Worm (Caenorhabditis elegans): Measurements from ENCODE around the gene Y32F6B.1.

DNA sequence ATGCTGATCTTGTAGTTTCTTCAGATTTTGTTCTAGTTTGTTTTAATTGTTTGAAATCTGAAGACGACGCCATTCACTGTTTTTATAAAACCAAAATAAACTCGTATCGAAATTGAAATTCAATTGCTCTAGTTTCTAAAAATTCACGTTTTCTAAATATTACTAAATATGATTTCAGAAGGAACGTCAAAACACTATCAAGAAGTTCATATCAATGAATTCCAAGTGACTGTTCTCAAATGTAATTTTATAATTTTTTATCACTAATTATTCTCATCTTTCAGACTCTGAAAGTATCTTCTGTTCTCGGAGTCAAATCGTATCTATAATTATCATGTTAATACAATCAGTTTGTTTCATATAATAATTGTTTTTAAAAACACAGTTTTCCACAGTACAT lies 43.8 kb downstream of the Y32F6B.1 start, which contains the start of gene snf-10:
- TF ChIP-seq pha-4 (tag; optimal IDR thresholded peaks at IDR 0.05) (no peak), fkh-10 (GFP tag; optimal IDR thresholded peaks at IDR 0.05) (no peak), tbx-7 (tag; optimal IDR thresholded peaks at IDR 0.05) (no peak), elt-2 (tag; optimal IDR thresholded peaks at IDR 0.05) (no peak), pqm-1 (tag; optimal IDR thresholded peaks at IDR 0.05) (no peak), pag-3 (tag; optimal IDR thresholded peaks at IDR 0.05; ENCODE audit: borderline replicate concordance) (no peak), ceh-18 (tag; optimal IDR thresholded peaks at IDR 0.05) (no peak), zip-5 (tag; optimal IDR thresholded peaks at IDR 0.05) (no peak), rnt-1 (tag; optimal IDR thresholded peaks at IDR 0.05) (no peak), hlh-15 (tag; optimal IDR thresholded peaks at IDR 0.05) (no peak), F13H6.1 (tag; optimal IDR thresholded peaks at IDR 0.05) (no peak), ets-4 (tag; optimal IDR thresholded peaks at IDR 0.05) (no peak), ama-1 (optimal IDR thresholded peaks at IDR 0.05) (no peak), hlh-6 (tag; optimal IDR thresholded peaks at IDR 0.05) (no peak)

Measured in whole organism, late embryonic.